Fruit fly (Drosophila melanogaster): ENCODE data around the gene nonA-l.

The nonA-l gene

dm6 chr3R:16664144-16664825 lies 24.3 kb downstream of the nonA-l start:
- no peak for TF ChIP-seq CTCF (optimal IDR thresholded peaks at IDR 0.05)
- TF ChIP-seq CG8478 (optimal IDR thresholded peaks at IDR 0.05), result no peak

dm6 chr3R:16672213-16672706 lies 32.3 kb downstream of the nonA-l start:
- TF ChIP-seq CG8478 (optimal IDR thresholded peaks at IDR 0.05) (no peak), CTCF (optimal IDR thresholded peaks at IDR 0.05) (no peak)

- TF ChIP-seq CG8478 (optimal IDR thresholded peaks at IDR 0.05), result no peak
- TF ChIP-seq CTCF (optimal IDR thresholded peaks at IDR 0.05), result no peak
These were observed 33.2 kb downstream of the nonA-l start for dm6 chr3R:16673184-16673583.

dm6 chr3R:16676518-16676917 lies 36.5 kb downstream of the nonA-l start:
- TF ChIP-seq CG8478 (optimal IDR thresholded peaks at IDR 0.05) (no peak), CTCF (optimal IDR thresholded peaks at IDR 0.05) (no peak)

- no peak for TF ChIP-seq CTCF (optimal IDR thresholded peaks at IDR 0.05)
- no peak for TF ChIP-seq CG8478 (optimal IDR thresholded peaks at IDR 0.05)
These were observed 37.9 kb downstream of the nonA-l start for dm6 chr3R:16677934-16678333.

- TF ChIP-seq CTCF (optimal IDR thresholded peaks at IDR 0.05) (no peak), CG8478 (optimal IDR thresholded peaks at IDR 0.05) (no peak)
These were observed 42.9 kb downstream of the nonA-l start for dm6 chr3R:16682901-16683300.

Data from S2 (cell line).